Fruit fly (Drosophila melanogaster): Measurements from ENCODE around the gene CG8128.

DNA sequence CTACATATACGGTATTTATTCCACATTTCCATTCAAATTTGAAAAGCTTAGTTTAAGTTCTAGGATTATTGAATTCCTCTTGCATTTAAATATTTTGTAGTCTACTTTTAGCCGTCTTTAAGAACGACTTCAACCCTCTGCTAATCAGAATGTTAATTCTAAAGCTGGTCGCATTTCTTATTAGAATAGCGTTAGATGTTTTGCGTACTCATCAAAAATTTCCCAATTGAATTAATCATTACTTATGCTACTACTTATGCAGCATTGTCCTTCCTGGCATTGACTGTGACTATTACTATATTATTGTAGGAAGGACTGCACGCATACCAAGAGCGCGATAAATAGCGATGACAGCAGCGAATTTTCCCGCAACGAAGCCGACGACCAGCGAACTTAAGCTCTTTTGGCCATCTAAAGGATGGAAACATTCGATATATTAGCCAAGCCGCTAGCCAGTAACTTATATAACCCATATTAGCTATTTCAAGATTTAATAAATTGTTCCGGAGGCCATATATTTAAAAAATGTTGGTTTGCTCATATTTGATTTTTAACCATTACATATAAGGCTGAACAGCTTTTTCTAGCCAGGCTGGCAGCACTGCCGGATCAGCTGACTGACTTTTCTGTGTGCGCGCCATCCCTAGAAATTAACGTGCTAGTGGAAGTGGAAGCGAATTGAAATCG lies at the start of gene CG8128:
- TF ChIP-seq cyc (GFP tag; optimal IDR thresholded peaks at IDR 0.05) = no peak
- TF ChIP-seq vri (GFP tag; optimal IDR thresholded peaks at IDR 0.05) = no peak
- TF ChIP-seq CG11902 (GFP tag; optimal IDR thresholded peaks at IDR 0.05) = no peak
- no peak for TF ChIP-seq CG3032 (tag; optimal IDR thresholded peaks at IDR 0.05)
- TF ChIP-seq Sox102F (GFP tag; optimal IDR thresholded peaks at IDR 0.05) = no peak
- no peak for TF ChIP-seq dsx (GFP tag; optimal IDR thresholded peaks at IDR 0.05; ENCODE audit: poor library complexity, severe bottlenecking)
- no peak for TF ChIP-seq Ets21C (GFP tag; optimal IDR thresholded peaks at IDR 0.05)
- TF ChIP-seq CG8632 (GFP tag; optimal IDR thresholded peaks at IDR 0.05) = no peak
- TF ChIP-seq eg (GFP tag; IDR thresholded peaks at IDR 0.05) = no peak
- TF ChIP-seq CG6854 (GFP tag; optimal IDR thresholded peaks at IDR 0.05) = no peak
- no peak for TF ChIP-seq Eip75B (GFP tag; optimal IDR thresholded peaks at IDR 0.05)
- no peak for TF ChIP-seq CG34406 (GFP tag; optimal IDR thresholded peaks at IDR 0.05)
